ENCODE assay signal across 5 worm cellular contexts in genomic region chrII:10653559-10653958, ce11.
TF ChIP-seq lines count a peak whose summit lies in the region.

No protein-coding gene starts in this region.

TF ChIP-seq in whole organism, L1 larva, 84 proteins besides CTCF, POLR2A, EP300 and RAD21:
- TF ChIP-seq pqm-1 (tag; optimal IDR thresholded peaks at IDR 0.05; lab: Kevin White, UChicago) (no peak), hpl-2 (GFP tag; optimal IDR thresholded peaks at IDR 0.05; lab: Kevin White, UChicago) (no peak), sox-4 (tag; optimal IDR thresholded peaks at IDR 0.05; lab: Kevin White, UChicago) (no peak), dpl-1 (GFP tag; optimal IDR thresholded peaks at IDR 0.05; lab: Kevin White, UChicago) (no peak), elt-2 (tag; optimal IDR thresholded peaks at IDR 0.05; lab: Kevin White, UChicago) (peak; percentile 42), grh-1 (GFP tag; IDR thresholded peaks at IDR 0.05; lab: Robert Waterston, UW) (no peak), ceh-63 (GFP tag; optimal IDR thresholded peaks at IDR 0.05; lab: Kevin White, UChicago) (no peak), lsy-2 (tag; optimal IDR thresholded peaks at IDR 0.05; lab: Kevin White, UChicago) (no peak), mab-9 (GFP tag; IDR thresholded peaks at IDR 0.05; lab: Robert Waterston, UW) (no peak), ztf-11 (tag; optimal IDR thresholded peaks at IDR 0.05; lab: Kevin White, UChicago) (no peak), lin-35 (GFP tag; optimal IDR thresholded peaks at IDR 0.05; lab: Kevin White, UChicago) (peak in 1 of 2 experiments; percentile 12)

TF ChIP-seq in whole organism, L2 larva, 48 proteins besides CTCF, POLR2A, EP300 and RAD21:
- no peak for TF ChIP-seq ceh-82 (tag; optimal IDR thresholded peaks at IDR 0.05; lab: Kevin White, UChicago)
- TF ChIP-seq mbf-1 (tag; optimal IDR thresholded peaks at IDR 0.05; lab: Kevin White, UChicago), result no peak
- no peak for TF ChIP-seq F13H6.1 (tag; optimal IDR thresholded peaks at IDR 0.05; lab: Kevin White, UChicago)
- no peak for TF ChIP-seq nhr-12 (tag; optimal IDR thresholded peaks at IDR 0.05; lab: Kevin White, UChicago)
- no peak for TF ChIP-seq alr-1 (tag; optimal IDR thresholded peaks at IDR 0.05; lab: Kevin White, UChicago)
- TF ChIP-seq gmeb-1 (tag; optimal IDR thresholded peaks at IDR 0.05; lab: Kevin White, UChicago), result peak; percentile 16
- TF ChIP-seq zag-1 (tag; optimal IDR thresholded peaks at IDR 0.05; lab: Kevin White, UChicago), result no peak

TF ChIP-seq in whole organism, L3 larva, 47 proteins besides CTCF, POLR2A, EP300 and RAD21:
- TF ChIP-seq nhr-43 (tag; optimal IDR thresholded peaks at IDR 0.05; lab: Kevin White, UChicago; ENCODE audit: poor library complexity, severe bottlenecking) (no peak), elt-2 (tag; optimal IDR thresholded peaks at IDR 0.05; lab: Kevin White, UChicago) (peak; percentile 66), pha-4 (tag; optimal IDR thresholded peaks at IDR 0.05; lab: Kevin White, UChicago) (peak; percentile 33), nhr-28 (tag; optimal IDR thresholded peaks at IDR 0.05; lab: Kevin White, UChicago) (no peak), nhr-11 (tag; optimal IDR thresholded peaks at IDR 0.05; lab: Kevin White, UChicago) (no peak), elt-3 (tag; optimal IDR thresholded peaks at IDR 0.05; lab: Kevin White, UChicago) (no peak), fkh-10 (GFP tag; optimal IDR thresholded peaks at IDR 0.05; lab: Kevin White, UChicago) (no peak), pqm-1 (tag; optimal IDR thresholded peaks at IDR 0.05; lab: Kevin White, UChicago) (peak; percentile 7), tbx-2 (tag; optimal IDR thresholded peaks at IDR 0.05; lab: Kevin White, UChicago) (no peak), ztf-11 (tag; optimal IDR thresholded peaks at IDR 0.05; lab: Kevin White, UChicago) (no peak), egl-27 (tag; optimal IDR thresholded peaks at IDR 0.05; lab: Kevin White, UChicago) (no peak)

TF ChIP-seq in whole organism, L4 larva, 104 proteins besides CTCF, POLR2A, EP300 and RAD21:
- TF ChIP-seq zip-11 (GFP tag; IDR thresholded peaks at IDR 0.05; lab: Robert Waterston, UW), result no peak
- TF ChIP-seq dve-1 (tag; optimal IDR thresholded peaks at IDR 0.05; lab: Kevin White, UChicago; ENCODE audit: insufficient read depth), result peak; percentile 28
- TF ChIP-seq fkh-10 (GFP tag; optimal IDR thresholded peaks at IDR 0.05; lab: Kevin White, UChicago), result no peak
- no peak for TF ChIP-seq tag-97 (GFP tag; IDR thresholded peaks at IDR 0.05; lab: Robert Waterston, UW)
- peak; percentile 12 for TF ChIP-seq pqm-1 (tag; optimal IDR thresholded peaks at IDR 0.05; lab: Kevin White, UChicago)
- peak; percentile 39; the same call in 1 of the 2 replicates for TF ChIP-seq dmd-6 (GFP tag; IDR thresholded peaks at IDR 0.05; lab: Robert Waterston, UW)
- no peak for TF ChIP-seq nhr-237 (tag; optimal IDR thresholded peaks at IDR 0.05; lab: Kevin White, UChicago)
- no peak for TF ChIP-seq duxl-1 (tag; optimal IDR thresholded peaks at IDR 0.05; lab: Kevin White, UChicago; ENCODE audit: poor library complexity)
- no peak for TF ChIP-seq Y48G9A.11 (GFP tag; IDR thresholded peaks at IDR 0.05; lab: Robert Waterston, UW)
- no peak for TF ChIP-seq set-16 (GFP tag; IDR thresholded peaks at IDR 0.05; lab: Robert Waterston, UW)
- TF ChIP-seq zfp-3 (GFP tag; conservative IDR thresholded peaks at IDR 0.05; lab: Robert Waterston, UW), result no peak
- TF ChIP-seq pha-4 (GFP tag; IDR thresholded peaks at IDR 0.05; lab: Robert Waterston, UW), result no peak
- TF ChIP-seq pha-4 (tag; optimal IDR thresholded peaks at IDR 0.05; lab: Kevin White, UChicago), result no peak
- TF ChIP-seq nhr-48 (tag; optimal IDR thresholded peaks at IDR 0.05; lab: Kevin White, UChicago), result no peak
- no peak for TF ChIP-seq lin-13 (GFP tag; optimal IDR thresholded peaks at IDR 0.05; lab: Kevin White, UChicago)
- TF ChIP-seq ceh-44 (GFP tag; IDR thresholded peaks at IDR 0.05; lab: Robert Waterston, UW), result no peak
- TF ChIP-seq mxl-3 (GFP tag; optimal IDR thresholded peaks at IDR 0.05; lab: Kevin White, UChicago), result no peak
- TF ChIP-seq jun-1 (tag; optimal IDR thresholded peaks at IDR 0.05; lab: Kevin White, UChicago), result no peak
- TF ChIP-seq mes-2 (tag; optimal IDR thresholded peaks at IDR 0.05; lab: Kevin White, UChicago; ENCODE audit: poor library complexity, severe bottlenecking), result no peak
- no peak for TF ChIP-seq ceh-20 (GFP tag; IDR thresholded peaks at IDR 0.05; lab: Robert Waterston, UW)
- no peak for TF ChIP-seq aly-2 (tag; optimal IDR thresholded peaks at IDR 0.05; lab: Kevin White, UChicago)
- no peak for TF ChIP-seq nhr-25 (tag; optimal IDR thresholded peaks at IDR 0.05; lab: Kevin White, UChicago; ENCODE audit: borderline replicate concordance, insufficient read depth)
- no peak for TF ChIP-seq F10B5.3 (tag; optimal IDR thresholded peaks at IDR 0.05; lab: Kevin White, UChicago)
- TF ChIP-seq dmd-8 (GFP tag; IDR thresholded peaks at IDR 0.05; lab: Robert Waterston, UW), result no peak
- no peak for TF ChIP-seq lin-38 (GFP tag; IDR thresholded peaks at IDR 0.05; lab: Robert Waterston, UW)
- no peak for TF ChIP-seq mdl-1 (tag; optimal IDR thresholded peaks at IDR 0.05; lab: Kevin White, UChicago)
- TF ChIP-seq Y105C5A.15 (GFP tag; IDR thresholded peaks at IDR 0.05; lab: Robert Waterston, UW), result no peak
- no peak for TF ChIP-seq ceh-62 (tag; optimal IDR thresholded peaks at IDR 0.05; lab: Kevin White, UChicago)
- TF ChIP-seq F26F4.8 (GFP tag; conservative IDR thresholded peaks at IDR 0.05; lab: Robert Waterston, UW), result no peak
- no peak for TF ChIP-seq arid-1 (GFP tag; conservative IDR thresholded peaks at IDR 0.05; lab: Robert Waterston, UW)
- peak; percentile 5 for TF ChIP-seq nhr-28 (tag; optimal IDR thresholded peaks at IDR 0.05; lab: Kevin White, UChicago)
- no peak for TF ChIP-seq ztf-7 (tag; optimal IDR thresholded peaks at IDR 0.05; lab: Kevin White, UChicago)
- no peak for TF ChIP-seq daf-8 (GFP tag; IDR thresholded peaks at IDR 0.05; lab: Robert Waterston, UW)
- TF ChIP-seq madf-5 (GFP tag; IDR thresholded peaks at IDR 0.05; lab: Robert Waterston, UW), result no peak

TF ChIP-seq in whole organism, young adult, 124 proteins besides CTCF, POLR2A, EP300 and RAD21:
- TF ChIP-seq lsy-27 (tag; optimal IDR thresholded peaks at IDR 0.05; lab: Kevin White, UChicago; ENCODE audit: borderline replicate concordance, insufficient read depth), result no peak
- no peak for TF ChIP-seq nhr-179 (tag; optimal IDR thresholded peaks at IDR 0.05; lab: Kevin White, UChicago)
- no peak for TF ChIP-seq ceh-91 (GFP tag; IDR thresholded peaks at IDR 0.05; lab: Robert Waterston, UW)
- no peak for TF ChIP-seq mxl-1 (tag; optimal IDR thresholded peaks at IDR 0.05; lab: Kevin White, UChicago)
- no peak for TF ChIP-seq B0019.2 (GFP tag; conservative IDR thresholded peaks at IDR 0.05; lab: Robert Waterston, UW)
- no peak for TF ChIP-seq madf-3 (GFP tag; IDR thresholded peaks at IDR 0.05; lab: Robert Waterston, UW)
- no peak for TF ChIP-seq lin-35 (GFP tag; optimal IDR thresholded peaks at IDR 0.05; lab: Kevin White, UChicago)
- TF ChIP-seq nhr-80 (tag; optimal IDR thresholded peaks at IDR 0.05; lab: Kevin White, UChicago), result peak; percentile 72
